Worm (Caenorhabditis elegans) whole organism, young adult: Measurements from ENCODE around the gene C31H2.3.

ENCODE experiments used
- B0019.2 ChIP-seq: fragments of 200-800 bp; sonication (Bioruptor generic); conservative IDR thresholded peaks from 2 replicates; pipeline ENCODE4 v1.3.6; 2022; ENCODE audit warnings: missing genetic modification reagents, missing genetic modification characterization, missing compliant biosample characterization
- B0336.3 ChIP-seq: fragments of 200-800 bp; sonication (Bioruptor generic); IDR thresholded peaks from 2 replicates; pipeline ENCODE4 v1.3.6; 2022; ENCODE audit warnings: missing genetic modification characterization, missing compliant biosample characterization
- C06A6.2 ChIP-seq: fragments of 200-800 bp; sonication (Bioruptor generic); conservative IDR thresholded peaks from 2 replicates; pipeline ENCODE4 v1.3.6; 2022; ENCODE audit warnings: missing genetic modification characterization, missing compliant biosample characterization
- C17E4.6 ChIP-seq: fragments of 200-800 bp; sonication (Bioruptor generic); IDR thresholded peaks from 2 replicates; pipeline ENCODE4 v1.3.6; 2022; ENCODE audit warnings: missing genetic modification reagents, missing genetic modification characterization, missing compliant biosample characterization
- F22D6.2 ChIP-seq: sonication (generic microtip); optimal IDR thresholded peaks from 2 replicates; lab custom pipeline; 2016; ENCODE audit warnings: mild to moderate bottlenecking, missing genetic modification characterization, missing compliant biosample characterization
- F57A8.1 ChIP-seq: fragments of 200-800 bp; sonication (Bioruptor generic); optimal IDR thresholded peaks from 2 replicates; lab custom pipeline; 2018; ENCODE audit warnings: mild to moderate bottlenecking, missing genetic modification characterization, moderate library complexity, missing compliant biosample characterization
- F57C9.4 ChIP-seq: sonication (generic microtip); optimal IDR thresholded peaks from 2 replicates; lab custom pipeline; 2017; ENCODE audit warnings: mild to moderate bottlenecking, missing genetic modification characterization, missing compliant biosample characterization
- Y53F4B.3 ChIP-seq: fragments of 200-800 bp; sonication (Bioruptor generic); IDR thresholded peaks from 2 replicates; pipeline ENCODE4 v1.3.6; 2022; ENCODE audit warnings: missing genetic modification reagents, missing genetic modification characterization, missing compliant biosample characterization
- Y79H2A.3 ChIP-seq: fragments of 200-800 bp; sonication (Bioruptor generic); conservative IDR thresholded peaks from 2 replicates; pipeline ENCODE4 v1.3.6; 2022; ENCODE audit warnings: missing genetic modification reagents, missing genetic modification characterization, missing compliant biosample characterization
- Y95B8A.8 ChIP-seq: fragments of 200-800 bp; sonication (Bioruptor generic); IDR thresholded peaks from 2 replicates; pipeline ENCODE4 v1.3.6; 2022; ENCODE audit warnings: missing genetic modification reagents, missing genetic modification characterization, missing compliant biosample characterization
- ama-1 ChIP-seq, 3 experiments: fragments of 150-350 bp in 1 of 3; sonication (generic microtip) in 2 of 3; optimal IDR thresholded peaks; 2 replicates each; lab custom pipeline; 2014 to 2018; ENCODE audit warnings: missing biosample characterization in 2 of 3, missing genetic modification characterization in 2 of 3, missing genetic modification reagents in 2 of 3
- atf-7 ChIP-seq: sonication (generic microtip); optimal IDR thresholded peaks from 2 replicates; lab custom pipeline; 2017; ENCODE audit warnings: mild to moderate bottlenecking, missing genetic modification characterization, missing compliant biosample characterization
- bed-1 ChIP-seq: fragments of 200-800 bp; sonication (Bioruptor generic); IDR thresholded peaks from 2 replicates; pipeline ENCODE4 v1.3.6; 2022; ENCODE audit warnings: missing genetic modification reagents, missing genetic modification characterization, missing compliant biosample characterization
- ccch-3 ChIP-seq: fragments of 200-800 bp; sonication (Bioruptor generic); optimal IDR thresholded peaks from 2 replicates; lab custom pipeline; 2018; ENCODE audit warnings: mild to moderate bottlenecking, missing genetic modification characterization, missing compliant biosample characterization
- cebp-1 ChIP-seq, 2 experiments: fragments of 200-800 bp in 1 of 2; sonication (Bioruptor generic) in 1 of 2; sonication (generic microtip) in 1 of 2; IDR thresholded peaks in 1 of 2; optimal IDR thresholded peaks in 1 of 2; 2 replicates each; pipeline versions ENCODE4 v1.3.6 to Lab custom; 2017 to 2022; ENCODE audit warnings: missing compliant biosample characterization in 2 of 2, missing genetic modification characterization in 2 of 2, mild to moderate bottlenecking in 1 of 2, missing genetic modification reagents in 1 of 2, moderate library complexity in 1 of 2
- ceh-27 ChIP-seq: fragments of 200-800 bp; sonication (Bioruptor generic); optimal IDR thresholded peaks from 2 replicates; lab custom pipeline; 2018; ENCODE audit warnings: mild to moderate bottlenecking, missing genetic modification characterization, moderate library complexity, missing compliant biosample characterization
- egrh-3 ChIP-seq: fragments of 200-800 bp; sonication (Bioruptor generic); IDR thresholded peaks from 2 replicates; pipeline ENCODE4 v1.3.6; 2022; ENCODE audit warnings: missing genetic modification reagents, missing genetic modification characterization, missing compliant biosample characterization
- ets-4 ChIP-seq: fragments of 200-800 bp; sonication (Bioruptor generic); optimal IDR thresholded peaks from 2 replicates; lab custom pipeline; 2018; ENCODE audit warnings: mild to moderate bottlenecking, missing genetic modification characterization, missing compliant biosample characterization
- fkh-3 ChIP-seq: sonication (generic microtip); optimal IDR thresholded peaks from 2 replicates; lab custom pipeline; 2016; ENCODE audit warnings: mild to moderate bottlenecking, missing genetic modification characterization, missing compliant biosample characterization
- gei-17 ChIP-seq: fragments of 200-800 bp; sonication (Bioruptor generic); optimal IDR thresholded peaks from 2 replicates; lab custom pipeline; 2018; ENCODE audit warnings: mild to moderate bottlenecking, missing genetic modification characterization, missing compliant biosample characterization
- hlh-26 ChIP-seq: fragments of 200-800 bp; sonication (Bioruptor generic); conservative IDR thresholded peaks from 2 replicates; pipeline ENCODE4 v1.3.6; 2022; ENCODE audit warnings: missing genetic modification reagents, missing genetic modification characterization, missing compliant biosample characterization
- hrde-1 ChIP-seq: sonication (generic microtip); optimal IDR thresholded peaks from 2 replicates; lab custom pipeline; 2016; ENCODE audit warnings: missing genetic modification characterization, mild to moderate bottlenecking, missing compliant biosample characterization, moderate library complexity, missing genotype, missing genetic modification reagents, borderline replicate concordance
- hsf-1 ChIP-seq: fragments of 200-800 bp; sonication (Bioruptor generic); IDR thresholded peaks from 2 replicates; pipeline ENCODE4 v1.3.6; 2022; ENCODE audit warnings: missing genetic modification reagents, missing genetic modification characterization, missing compliant biosample characterization
- let-607 ChIP-seq, 2 experiments: fragments of 200-800 bp in 1 of 2; sonication (Bioruptor generic) in 1 of 2; sonication (generic microtip) in 1 of 2; optimal IDR thresholded peaks; 2 replicates each; lab custom pipeline; 2016 to 2018; ENCODE audit warnings: mild to moderate bottlenecking in 2 of 2, missing compliant biosample characterization in 2 of 2, missing genetic modification characterization in 2 of 2, moderate library complexity in 2 of 2, missing genotype in 1 of 2
- lin-35 ChIP-seq, 3 experiments: fragments of 150-350 bp in 2 of 3; sonication (generic microtip) in 1 of 3; optimal IDR thresholded peaks; 2 replicates each; lab custom pipeline; 2014 to 2018; ENCODE audit warnings: missing biosample characterization in 3 of 3, missing genetic modification characterization in 3 of 3, missing genetic modification reagents in 3 of 3
- lir-1 ChIP-seq: fragments of 200-800 bp; sonication (Bioruptor generic); conservative IDR thresholded peaks from 2 replicates; pipeline ENCODE4 v1.3.6; 2022; ENCODE audit warnings: missing genetic modification reagents, missing genetic modification characterization, missing compliant biosample characterization
- lsl-1 ChIP-seq: fragments of 200-800 bp; sonication (Bioruptor generic); optimal IDR thresholded peaks from 2 replicates; lab custom pipeline; 2018; ENCODE audit warnings: mild to moderate bottlenecking, missing genetic modification characterization, moderate library complexity, missing compliant biosample characterization
- madf-3 ChIP-seq: fragments of 200-800 bp; sonication (Bioruptor generic); IDR thresholded peaks from 2 replicates; pipeline ENCODE4 v1.3.6; 2022; ENCODE audit warnings: missing genetic modification reagents, missing genetic modification characterization, missing compliant biosample characterization
- madf-8 ChIP-seq: fragments of 200-800 bp; sonication (Bioruptor generic); conservative IDR thresholded peaks from 2 replicates; pipeline ENCODE4 v1.3.6; 2022; ENCODE audit warnings: missing genetic modification reagents, missing genetic modification characterization, missing compliant biosample characterization
- nfya-2 ChIP-seq: fragments of 200-800 bp; sonication (Bioruptor generic); IDR thresholded peaks from 2 replicates; pipeline ENCODE4 v1.3.6; 2022; ENCODE audit warnings: missing genetic modification reagents, missing genetic modification characterization, missing compliant biosample characterization
- pbrm-1 ChIP-seq: fragments of 200-800 bp; sonication (Bioruptor generic); IDR thresholded peaks from 2 replicates; pipeline ENCODE4 v1.3.6; 2022; ENCODE audit warnings: missing genetic modification reagents, missing genetic modification characterization, missing compliant biosample characterization
- repo-1 ChIP-seq: sonication (generic microtip); optimal IDR thresholded peaks from 2 replicates; lab custom pipeline; 2017; ENCODE audit warnings: mild to moderate bottlenecking, missing genetic modification characterization, missing compliant biosample characterization
- sdz-38 ChIP-seq: sonication (generic microtip); optimal IDR thresholded peaks from 2 replicates; lab custom pipeline; 2016; ENCODE audit warnings: missing genotype, missing genetic modification characterization, missing compliant biosample characterization
- sptf-2 ChIP-seq: fragments of 200-800 bp; sonication (Bioruptor generic); optimal IDR thresholded peaks from 2 replicates; lab custom pipeline; 2018; ENCODE audit warnings: mild to moderate bottlenecking, missing genetic modification characterization, missing compliant biosample characterization
- tbp1 ChIP-seq: fragments of 200-800 bp; sonication (Bioruptor generic); optimal IDR thresholded peaks from 2 replicates; lab custom pipeline; 2018; ENCODE audit warnings: mild to moderate bottlenecking, missing genetic modification characterization, missing compliant biosample characterization
- tlf-1 ChIP-seq: fragments of 200-800 bp; sonication (Bioruptor generic); optimal IDR thresholded peaks from 2 replicates; lab custom pipeline; 2018; ENCODE audit warnings: mild to moderate bottlenecking, missing genetic modification characterization, missing compliant biosample characterization
- unc-62 ChIP-seq: fragments of 150-350 bp; optimal IDR thresholded peaks from 2 replicates; lab custom pipeline; 2014; ENCODE audit warnings: missing biosample characterization, missing genetic modification reagents, missing genetic modification characterization
- ztf-22 ChIP-seq: fragments of 200-800 bp; sonication (Bioruptor generic); optimal IDR thresholded peaks from 2 replicates; lab custom pipeline; 2018; ENCODE audit warnings: mild to moderate bottlenecking, missing genetic modification characterization, moderate library complexity, missing compliant biosample characterization
- ztf-28 ChIP-seq: fragments of 200-800 bp; sonication (Bioruptor generic); IDR thresholded peaks from 2 replicates; pipeline ENCODE4 v1.3.6; 2022; ENCODE audit warnings: missing genetic modification reagents, missing genetic modification characterization, missing compliant biosample characterization

C31H2.3 gene

ce11 chrX:5119246-5119645 is 34.9 kb downstream of the C31H2.3 start (continued):
- TF ChIP-seq hsf-1 (GFP tag; lab: Robert Waterston, UW) (no peak), B0336.3 (GFP tag; lab: Robert Waterston, UW) (0 out of 2 replicates have a peak, but pooled peaks have one; percentile 31), tlf-1 (no peak), let-607 (tag; optimal IDR thresholded peaks at IDR 0.05; lab: Kevin White, UChicago) (no peak), gei-17 (GFP tag; lab: Kevin White, UChicago) (peak; percentile 16), lir-1 (GFP tag; lab: Robert Waterston, UW) (no peak), lsl-1 (GFP tag; lab: Kevin White, UChicago) (no peak), pbrm-1 (GFP tag; lab: Robert Waterston, UW) (no peak), fkh-3 (tag; lab: Kevin White, UChicago) (no peak), sptf-2 (GFP tag; lab: Kevin White, UChicago) (no peak), hrde-1 (tag; lab: Kevin White, UChicago) (no peak), C06A6.2 (GFP tag; lab: Robert Waterston, UW) (no peak), egrh-3 (GFP tag; lab: Robert Waterston, UW) (no peak), hlh-26 (GFP tag; lab: Robert Waterston, UW) (no peak), repo-1 (tag; lab: Kevin White, UChicago) (no peak), ceh-27 (peak; percentile 12), F57A8.1 (GFP tag; lab: Kevin White, UChicago) (no peak), ccch-3 (no peak), atf-7 (tag; lab: Kevin White, UChicago) (no peak), ama-1 (optimal IDR thresholded peaks at IDR 0.05; lab: Kevin White, UChicago) (no peak), ama-1 (GFP tag; optimal IDR thresholded peaks at IDR 0.05; lab: Kevin White, UChicago) (no peak), sdz-38 (tag; lab: Kevin White, UChicago) (no peak), madf-8 (no peak), ztf-22 (no peak), Y95B8A.8 (GFP tag; lab: Robert Waterston, UW) (no peak)

ce11 chrX:5117571-5117970 is 36.6 kb downstream of the C31H2.3 start:
- TF ChIP-seq Y79H2A.3 (GFP tag; lab: Robert Waterston, UW) (no peak), nfya-2 (GFP tag; lab: Robert Waterston, UW) (no peak), lin-35 (GFP tag; optimal IDR thresholded peaks at IDR 0.05; lab: Kevin White, UChicago) (peak in 1 of 3 experiments; percentile 62)

DNA sequence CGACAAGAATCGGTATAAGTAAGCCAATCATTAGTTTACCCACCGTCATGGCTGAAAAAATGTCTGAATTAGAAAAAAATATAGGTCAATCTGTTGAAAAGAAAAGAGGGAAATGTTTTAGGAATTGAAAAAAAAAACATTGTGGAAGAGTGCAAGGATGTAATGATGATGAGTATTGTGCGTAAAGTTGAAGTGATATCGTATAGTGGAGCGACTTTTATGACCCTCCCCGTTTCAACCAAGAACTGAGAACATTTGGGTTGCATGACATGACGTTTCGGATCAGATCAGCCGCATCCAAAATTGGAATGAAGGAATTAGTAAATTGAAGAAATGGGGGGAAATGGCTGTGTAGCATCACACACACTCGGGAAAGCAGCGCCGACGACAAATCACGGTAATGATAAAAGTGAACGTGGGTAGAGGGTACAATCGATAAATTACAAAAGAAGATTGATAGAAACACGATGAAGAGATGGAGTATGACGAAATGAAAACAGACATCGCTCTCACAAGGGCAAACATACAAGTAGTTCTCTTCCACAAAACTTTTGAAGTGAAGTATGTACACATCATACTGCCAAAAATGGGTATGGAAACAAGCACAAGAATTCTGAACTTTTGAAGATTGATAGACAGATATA is 37.2 kb downstream of the C31H2.3 start, which contains the start of gene apl-1:
Gene apl-1, minus strand, starts transcription at position 51 of the 644 bp plus-strand sequence.
- TF ChIP-seq bed-1 (GFP tag; lab: Robert Waterston, UW) (no peak), B0019.2 (GFP tag; lab: Robert Waterston, UW) (no peak), ztf-28 (GFP tag; lab: Robert Waterston, UW) (no peak), pbrm-1 (GFP tag; lab: Robert Waterston, UW) (no peak), cebp-1 (GFP tag; IDR thresholded peaks at IDR 0.05; lab: Robert Waterston, UW) (no peak), cebp-1 (tag; optimal IDR thresholded peaks at IDR 0.05; lab: Kevin White, UChicago) (peak; percentile 57), F57C9.4 (no peak)

- TF ChIP-seq tbp1 (GFP tag; lab: Kevin White, UChicago) (no peak), C17E4.6 (GFP tag; lab: Robert Waterston, UW) (no peak), fkh-3 (tag; lab: Kevin White, UChicago) (no peak), Y53F4B.3 (GFP tag; lab: Robert Waterston, UW) (no peak), ets-4 (GFP tag; lab: Kevin White, UChicago) (peak; percentile 50), madf-3 (GFP tag; lab: Robert Waterston, UW) (0 out of 2 replicates have a peak, but pooled peaks have one; percentile 71), ceh-27 (peak; percentile 55), F22D6.2 (tag; lab: Kevin White, UChicago) (no peak), unc-62 (no peak)
Observed at ce11 chrX:5116180-5116579, 38.0 kb downstream of the C31H2.3 start.
